In the genomic region with DNA sequence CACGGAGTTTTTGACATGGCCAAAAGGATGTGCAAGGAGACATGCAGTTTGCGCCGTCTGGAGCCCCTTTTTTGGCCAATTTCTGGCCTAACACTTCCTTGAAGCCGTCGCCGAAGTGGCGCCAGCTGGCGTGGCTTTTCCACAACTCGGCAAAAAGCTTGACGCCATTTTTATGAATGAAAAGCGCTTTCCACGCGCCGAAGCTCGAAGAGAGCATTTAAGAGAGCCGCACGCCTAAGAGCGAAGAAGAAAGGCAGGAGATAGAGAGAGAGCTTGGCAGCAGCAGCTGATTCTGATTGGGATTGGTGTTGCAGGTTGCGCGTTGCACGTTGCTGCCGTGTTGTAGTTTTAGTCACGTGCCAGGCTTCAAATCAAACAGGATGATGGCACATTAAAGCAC, we compare ENCODE assay signal across 5 fruit fly cellular contexts.
TF ChIP-seq lines count a peak whose summit lies in the region.

No protein-coding gene starts in this region.

- peak; percentile 25 to 42 for TF ChIP-seq CTCF in S2 (optimal IDR thresholded peaks at IDR 0.05; lab: Kevin White, UChicago)
- TF ChIP-seq CTCF in whole organism, embryonic (GFP tag; optimal IDR thresholded peaks at IDR 0.05; lab: Kevin White, UChicago), result peak; percentile 92

TF ChIP-seq in whole organism, adult, 20 proteins besides CTCF, POLR2A, EP300 and RAD21:
- TF ChIP-seq pad (GFP tag; optimal IDR thresholded peaks at IDR 0.05; lab: Kevin White, UChicago) (no peak), cic (GFP tag; optimal IDR thresholded peaks at IDR 0.05; lab: Kevin White, UChicago) (peak; percentile 64)

TF ChIP-seq in whole organism, embryonic, 481 proteins besides CTCF, POLR2A, EP300 and RAD21:
- TF ChIP-seq CG13287 (GFP tag; IDR thresholded peaks at IDR 0.05; lab: Robert Waterston, UW; ENCODE audit: partially characterized antibody) (peak; percentile 18; the same call in 1 of the 2 replicates), phol (tag; optimal IDR thresholded peaks at IDR 0.05; lab: Kevin White, UChicago) (peak; percentile 18), Side (GFP tag; optimal IDR thresholded peaks at IDR 0.05; lab: Kevin White, UChicago) (no peak), CG3163 (GFP tag; optimal IDR thresholded peaks at IDR 0.05; lab: Kevin White, UChicago) (peak; percentile 96), sc (optimal IDR thresholded peaks at IDR 0.05; lab: Kevin White, UChicago) (no peak), sc (GFP tag; optimal IDR thresholded peaks at IDR 0.05; lab: Kevin White, UChicago) (no peak), Trl (optimal IDR thresholded peaks at IDR 0.05; lab: Kevin White, UChicago) (peak; percentile 64 to 69), Trl (GFP tag; optimal IDR thresholded peaks at IDR 0.05; lab: Kevin White, UChicago) (no peak), Med (GFP tag; lab: Kevin White, UChicago) (no peak), unc-4 (GFP tag; IDR thresholded peaks at IDR 0.05; lab: Robert Waterston, UW; ENCODE audit: partially characterized antibody) (0 out of 2 replicates have a peak, but pooled peaks have one; percentile 22), CG18599 (GFP tag; optimal IDR thresholded peaks at IDR 0.05; lab: Kevin White, UChicago) (no peak)

TF ChIP-seq in whole organism, prepupa, 60 proteins besides CTCF, POLR2A, EP300 and RAD21:
- TF ChIP-seq CG15336 (GFP tag; IDR thresholded peaks at IDR 0.05; lab: Robert Waterston, UW) (0 out of 2 replicates have a peak, but pooled peaks have one; percentile 17), Sox102F (GFP tag; optimal IDR thresholded peaks at IDR 0.05; lab: Kevin White, UChicago) (no peak), CG6808 (GFP tag; optimal IDR thresholded peaks at IDR 0.05; lab: Kevin White, UChicago) (no peak), acj6 (GFP tag; optimal IDR thresholded peaks at IDR 0.05; lab: Kevin White, UChicago) (no peak), CG31627 (GFP tag; optimal IDR thresholded peaks at IDR 0.05; lab: Kevin White, UChicago) (no peak), vri (GFP tag; optimal IDR thresholded peaks at IDR 0.05; lab: Kevin White, UChicago) (no peak), Ets21C (GFP tag; optimal IDR thresholded peaks at IDR 0.05; lab: Kevin White, UChicago) (no peak), Hr38 (GFP tag; optimal IDR thresholded peaks at IDR 0.05; lab: Kevin White, UChicago) (no peak)
TF ChIP-seq in whole organism, prepupa: peak in this region for 1.

TF ChIP-seq in whole organism, pupa, 21 proteins besides CTCF, POLR2A, EP300 and RAD21:
- TF ChIP-seq CG12605 (GFP tag; IDR thresholded peaks at IDR 0.05; lab: Robert Waterston, UW), result 0 out of 2 replicates have a peak, but pooled peaks have one; percentile 14
- TF ChIP-seq Ets98B (GFP tag; IDR thresholded peaks at IDR 0.05; lab: Robert Waterston, UW), result no peak
- TF ChIP-seq CG4496 (GFP tag; IDR thresholded peaks at IDR 0.05; lab: Robert Waterston, UW), result peak; percentile 40; the same call in 1 of the 3 replicates
